Fruit fly (Drosophila melanogaster) whole organism, adult: ENCODE data around the gene CG4278.

ENCODE experiments used
- CG11617 ChIP-seq: fragments of 200-800 bp; sonication (Bioruptor generic); optimal IDR thresholded peaks from 2 replicates; lab custom pipeline; 2017; ENCODE audit warnings: mild to moderate bottlenecking, missing biosample characterization, missing genetic modification reagents, missing genetic modification characterization
- CG1620 ChIP-seq: fragments of 200-800 bp; sonication (Bioruptor generic); optimal IDR thresholded peaks from 2 replicates; lab custom pipeline; 2016; ENCODE audit warnings: missing biosample characterization, missing genetic modification characterization
- CG33017 ChIP-seq: fragments of 200-800 bp; sonication (Bioruptor generic); optimal IDR thresholded peaks from 2 replicates; lab custom pipeline; 2018; ENCODE audit warnings: missing biosample characterization, mild to moderate bottlenecking, missing genetic modification characterization, moderate library complexity
- CG7101 ChIP-seq: fragments of 200-800 bp; sonication (Bioruptor generic); optimal IDR thresholded peaks from 2 replicates; lab custom pipeline; 2018; ENCODE audit warnings: missing biosample characterization, mild to moderate bottlenecking, missing genetic modification characterization, moderate library complexity
- toe ChIP-seq: fragments of 200-800 bp; sonication (Bioruptor generic); optimal IDR thresholded peaks from 2 replicates; lab custom pipeline; 2016; ENCODE audit warnings: missing biosample characterization, missing genetic modification characterization

dm6 chr2L:16278842-16279241 is 48.0 kb upstream of the CG4278 start:
- TF ChIP-seq toe (no peak), CG11617 (no peak), CG33017 (no peak), CG7101 (no peak), CG1620 (GFP tag; lab: Kevin White, UChicago) (no peak)
